Worm (Caenorhabditis elegans): ENCODE data around the gene str-262.

- TF ChIP-seq ceh-82 (tag; optimal IDR thresholded peaks at IDR 0.05) (no peak), F13H6.1 (tag; optimal IDR thresholded peaks at IDR 0.05) (no peak), nhr-12 (tag; optimal IDR thresholded peaks at IDR 0.05) (no peak), ZK546.5 (tag; optimal IDR thresholded peaks at IDR 0.05) (no peak), elt-3 (tag; optimal IDR thresholded peaks at IDR 0.05) (no peak)
These were observed 9.2 kb downstream of the str-262 start, which contains the start of gene str-134 for ce11 chrV:743348-743747.
